Fruit fly (Drosophila melanogaster) whole organism, prepupa: ENCODE measurements around the gene CG15646.
A peak's percentile ranks its signal among the peaks of the same experiment; 100 is the strongest.

Experiments used
- Blimp-1 ChIP-seq: fragments of 200-800 bp; sonication (Bioruptor generic); optimal IDR thresholded peaks from 3 replicates; lab custom pipeline; 2017; ENCODE audit warnings: missing biosample characterization, missing genetic modification characterization, mild to moderate bottlenecking, moderate library complexity, missing genetic modification reagents
- CG10631 ChIP-seq: fragments of 200-800 bp; sonication (Bioruptor generic); optimal IDR thresholded peaks from 2 replicates; lab custom pipeline; 2016; ENCODE audit warnings: missing biosample characterization, missing genetic modification characterization
- CG11294 ChIP-seq: fragments of 200-800 bp; sonication (Bioruptor generic); IDR thresholded peaks from 2 replicates; pipeline ENCODE4 v1.3.6; 2022; ENCODE audit warnings: missing biosample characterization, missing genetic modification characterization
- CG11762 ChIP-seq: fragments of 200-800 bp; sonication (Bioruptor generic); optimal IDR thresholded peaks from 3 replicates; lab custom pipeline; 2016; ENCODE audit warnings: missing biosample characterization, missing genetic modification characterization; ENCODE audit not compliant: insufficient read depth
- CG11902 ChIP-seq: fragments of 200-800 bp; sonication (Bioruptor generic); optimal IDR thresholded peaks from 3 replicates; lab custom pipeline; 2016; ENCODE audit warnings: missing biosample characterization, missing genetic modification characterization
- CG15336 ChIP-seq: fragments of 200-800 bp; sonication (Bioruptor generic); IDR thresholded peaks from 2 replicates; pipeline ENCODE4 v1.3.6; 2022; ENCODE audit warnings: missing biosample characterization, missing genetic modification characterization
- CG1621 ChIP-seq: fragments of 200-800 bp; sonication (Bioruptor generic); optimal IDR thresholded peaks from 3 replicates; lab custom pipeline; 2018; ENCODE audit warnings: missing biosample characterization, mild to moderate bottlenecking, missing genetic modification characterization
- CG16779 ChIP-seq: fragments of 200-800 bp; sonication (Bioruptor generic); optimal IDR thresholded peaks from 3 replicates; lab custom pipeline; 2017; ENCODE audit warnings: missing biosample characterization, mild to moderate bottlenecking, missing genetic modification characterization
- CG3032 ChIP-seq: fragments of 200-800 bp; optimal IDR thresholded peaks from 2 replicates; lab custom pipeline; 2019; ENCODE audit warnings: missing biosample characterization, mild to moderate bottlenecking, missing genetic modification characterization, moderate library complexity
- CG32006 ChIP-seq: fragments of 200-800 bp; sonication (Bioruptor generic); optimal IDR thresholded peaks from 3 replicates; lab custom pipeline; 2017; ENCODE audit warnings: missing biosample characterization, mild to moderate bottlenecking, missing genetic modification characterization
- CG34406 ChIP-seq: fragments of 200-800 bp; sonication (Bioruptor generic); optimal IDR thresholded peaks from 3 replicates; lab custom pipeline; 2016; ENCODE audit warnings: missing biosample characterization, missing genetic modification characterization
- CG3919 ChIP-seq: fragments of 200-800 bp; sonication (Bioruptor generic); optimal IDR thresholded peaks from 3 replicates; lab custom pipeline; 2016; ENCODE audit warnings: missing biosample characterization, missing genetic modification characterization
- CG6163 ChIP-seq: fragments of 200-800 bp; sonication (Bioruptor generic); IDR thresholded peaks from 3 replicates; pipeline ENCODE4 v1.3.6; 2022; ENCODE audit warnings: missing biosample characterization, missing genetic modification characterization
- CG6276 ChIP-seq: fragments of 200-800 bp; sonication (Bioruptor generic); optimal IDR thresholded peaks from 2 replicates; lab custom pipeline; 2017; ENCODE audit warnings: missing biosample characterization, mild to moderate bottlenecking, missing genetic modification characterization
- CG6792 ChIP-seq: fragments of 200-800 bp; sonication (Bioruptor generic); optimal IDR thresholded peaks from 3 replicates; lab custom pipeline; 2016; ENCODE audit warnings: missing biosample characterization, missing genetic modification characterization
- CG6808 ChIP-seq: fragments of 200-800 bp; sonication (Bioruptor generic); optimal IDR thresholded peaks from 3 replicates; lab custom pipeline; 2017; ENCODE audit warnings: missing biosample characterization, missing genetic modification characterization, mild to moderate bottlenecking, moderate library complexity, missing genetic modification reagents
- CG6854 ChIP-seq: fragments of 200-800 bp; sonication (Bioruptor generic); optimal IDR thresholded peaks from 2 replicates; lab custom pipeline; 2017; ENCODE audit warnings: missing biosample characterization, mild to moderate bottlenecking, missing genetic modification characterization
- CG8119 ChIP-seq: fragments of 200-800 bp; sonication (Bioruptor generic); IDR thresholded peaks from 3 replicates; pipeline ENCODE4 v1.3.6; 2022; ENCODE audit warnings: missing biosample characterization, missing genetic modification characterization
- CG8319 ChIP-seq: fragments of 200-800 bp; sonication (Bioruptor generic); optimal IDR thresholded peaks from 3 replicates; lab custom pipeline; 2016; ENCODE audit warnings: missing biosample characterization, missing genetic modification characterization
- CG8632 ChIP-seq: fragments of 200-800 bp; sonication (Bioruptor generic); optimal IDR thresholded peaks from 3 replicates; lab custom pipeline; 2016; ENCODE audit warnings: missing biosample characterization, missing genetic modification characterization
- CG9139 ChIP-seq: fragments of 200-800 bp; sonication (Bioruptor generic); optimal IDR thresholded peaks from 3 replicates; lab custom pipeline; 2017; ENCODE audit warnings: missing biosample characterization, mild to moderate bottlenecking, missing genetic modification characterization
- Eip75B ChIP-seq: fragments of 200-800 bp; sonication (Bioruptor generic); optimal IDR thresholded peaks from 3 replicates; lab custom pipeline; 2016; ENCODE audit warnings: missing biosample characterization, missing genetic modification characterization
- Eip78C ChIP-seq: fragments of 200-800 bp; sonication (Bioruptor generic); peaks from one replicate; lab custom pipeline; 2016; ENCODE audit warnings: missing biosample characterization, missing genetic modification characterization
- Eip93F ChIP-seq: fragments of 200-800 bp; sonication (Bioruptor generic); optimal IDR thresholded peaks from 2 replicates; lab custom pipeline; 2016; ENCODE audit warnings: missing biosample characterization, mild to moderate bottlenecking, missing genetic modification characterization
- Ets21C ChIP-seq: fragments of 200-800 bp; sonication (Bioruptor generic); optimal IDR thresholded peaks from 3 replicates; lab custom pipeline; 2016; ENCODE audit warnings: missing biosample characterization, missing genetic modification characterization
- Gug ChIP-seq: fragments of 200-800 bp; sonication (Bioruptor generic); IDR thresholded peaks from 2 replicates; pipeline ENCODE4 v1.3.6; 2022; ENCODE audit warnings: missing biosample characterization, missing genetic modification characterization
- Hr38 ChIP-seq: sonication (Bioruptor generic); optimal IDR thresholded peaks from 2 replicates; lab custom pipeline; 2016; ENCODE audit warnings: missing biosample characterization, missing genetic modification characterization
- Hr39 ChIP-seq: fragments of 200-800 bp; sonication (Bioruptor generic); optimal IDR thresholded peaks from 2 replicates; lab custom pipeline; 2016; ENCODE audit warnings: missing biosample characterization, missing genetic modification characterization
- Hr4 ChIP-seq: fragments of 200-800 bp; sonication (Bioruptor generic); optimal IDR thresholded peaks from 3 replicates; lab custom pipeline; 2016; ENCODE audit warnings: missing biosample characterization, missing genetic modification characterization
- Lpt ChIP-seq: fragments of 200-800 bp; sonication (Bioruptor generic); optimal IDR thresholded peaks from 3 replicates; lab custom pipeline; 2016; ENCODE audit warnings: missing biosample characterization, missing genetic modification characterization
- Met ChIP-seq: fragments of 200-800 bp; sonication (Bioruptor generic); optimal IDR thresholded peaks from 3 replicates; lab custom pipeline; 2016; ENCODE audit warnings: missing biosample characterization, missing genetic modification characterization
- Smox ChIP-seq: fragments of 200-800 bp; sonication (Bioruptor generic); optimal IDR thresholded peaks from 3 replicates; lab custom pipeline; 2016; ENCODE audit warnings: missing biosample characterization, missing genetic modification characterization
- Sox102F ChIP-seq: fragments of 200-800 bp; sonication (Bioruptor generic); optimal IDR thresholded peaks from 2 replicates; lab custom pipeline; 2016; ENCODE audit warnings: missing biosample characterization, mild to moderate bottlenecking, missing genetic modification characterization
- Sox14 ChIP-seq: fragments of 200-800 bp; sonication (Bioruptor generic); optimal IDR thresholded peaks from 3 replicates; lab custom pipeline; 2016; ENCODE audit warnings: missing biosample characterization, missing genetic modification characterization
- Sox15 ChIP-seq: fragments of 200-800 bp; sonication (Bioruptor generic); optimal IDR thresholded peaks from 3 replicates; lab custom pipeline; 2016; ENCODE audit warnings: missing biosample characterization, missing genetic modification characterization
- achi ChIP-seq: fragments of 200-800 bp; sonication (Bioruptor generic); optimal IDR thresholded peaks from 3 replicates; lab custom pipeline; 2016; ENCODE audit warnings: missing biosample characterization, missing genetic modification characterization
- acj6 ChIP-seq: fragments of 200-800 bp; sonication (Bioruptor generic); optimal IDR thresholded peaks from 3 replicates; lab custom pipeline; 2016; ENCODE audit warnings: missing biosample characterization, missing genetic modification characterization
- cyc ChIP-seq: fragments of 200-800 bp; sonication (Bioruptor generic); optimal IDR thresholded peaks from 3 replicates; lab custom pipeline; 2016; ENCODE audit warnings: missing biosample characterization, missing genetic modification characterization
- dac ChIP-seq: fragments of 200-800 bp; sonication (Bioruptor generic); optimal IDR thresholded peaks from 2 replicates; lab custom pipeline; 2017; ENCODE audit warnings: missing biosample characterization, mild to moderate bottlenecking, missing genetic modification characterization
- esn ChIP-seq: fragments of 200-800 bp; sonication (Bioruptor generic); optimal IDR thresholded peaks from 2 replicates; lab custom pipeline; 2016; ENCODE audit warnings: missing biosample characterization, mild to moderate bottlenecking, missing genetic modification characterization, moderate library complexity
- fd59A ChIP-seq: fragments of 200-800 bp; sonication (Bioruptor generic); optimal IDR thresholded peaks from 2 replicates; lab custom pipeline; 2017; ENCODE audit warnings: missing biosample characterization, mild to moderate bottlenecking, missing genetic modification characterization, missing genetic modification reagents
- fd85E ChIP-seq: fragments of 200-800 bp; sonication (Bioruptor generic); optimal IDR thresholded peaks from 3 replicates; lab custom pipeline; 2016; ENCODE audit warnings: missing biosample characterization, missing genetic modification characterization
- fkh ChIP-seq: fragments of 200-800 bp; sonication (Bioruptor generic); optimal IDR thresholded peaks from 3 replicates; lab custom pipeline; 2017; ENCODE audit warnings: missing biosample characterization, mild to moderate bottlenecking, missing genetic modification characterization, moderate library complexity
- lz ChIP-seq: fragments of 200-800 bp; sonication (Bioruptor generic); optimal IDR thresholded peaks from 3 replicates; lab custom pipeline; 2016; ENCODE audit warnings: missing biosample characterization, missing genetic modification characterization
- net ChIP-seq: fragments of 200-800 bp; sonication (Bioruptor generic); optimal IDR thresholded peaks from 3 replicates; lab custom pipeline; 2016; ENCODE audit warnings: missing biosample characterization, missing genetic modification characterization
- pdm3 ChIP-seq: fragments of 200-800 bp; sonication (Bioruptor generic); optimal IDR thresholded peaks from 3 replicates; lab custom pipeline; 2016; ENCODE audit warnings: missing biosample characterization, missing genetic modification characterization
- salr ChIP-seq, 2 experiments: fragments of 200-800 bp; sonication (Bioruptor generic); optimal IDR thresholded peaks; 3 replicates each; lab custom pipeline; 2016 to 2018; ENCODE audit warnings: missing biosample characterization in 2 of 2, missing genetic modification characterization in 2 of 2, mild to moderate bottlenecking in 1 of 2
- spab ChIP-seq: fragments of 200-800 bp; sonication (Bioruptor generic); optimal IDR thresholded peaks from 2 replicates; lab custom pipeline; 2017; ENCODE audit warnings: missing biosample characterization, mild to moderate bottlenecking, missing genetic modification characterization, missing genetic modification reagents
- ss ChIP-seq, 2 experiments: fragments of 200-800 bp; sonication (Bioruptor generic); optimal IDR thresholded peaks; 2 replicates in 1 of 2; 3 replicates in 1 of 2; lab custom pipeline; 2017 to 2018; ENCODE audit warnings: mild to moderate bottlenecking in 2 of 2, missing biosample characterization in 2 of 2, missing genetic modification characterization in 2 of 2, moderate library complexity in 1 of 2
- svp ChIP-seq: fragments of 200-800 bp; sonication (Bioruptor generic); peaks from one replicate; lab custom pipeline; 2016; ENCODE audit warnings: missing biosample characterization, missing genetic modification characterization
- topi ChIP-seq: fragments of 200-800 bp; sonication (Bioruptor generic); optimal IDR thresholded peaks from 3 replicates; lab custom pipeline; 2016; ENCODE audit warnings: missing biosample characterization, missing genetic modification characterization
- vri ChIP-seq: fragments of 200-800 bp; sonication (Bioruptor generic); optimal IDR thresholded peaks from 3 replicates; lab custom pipeline; 2016; ENCODE audit warnings: missing biosample characterization, mild to moderate bottlenecking, missing genetic modification characterization

The CG15646 gene

DNA sequence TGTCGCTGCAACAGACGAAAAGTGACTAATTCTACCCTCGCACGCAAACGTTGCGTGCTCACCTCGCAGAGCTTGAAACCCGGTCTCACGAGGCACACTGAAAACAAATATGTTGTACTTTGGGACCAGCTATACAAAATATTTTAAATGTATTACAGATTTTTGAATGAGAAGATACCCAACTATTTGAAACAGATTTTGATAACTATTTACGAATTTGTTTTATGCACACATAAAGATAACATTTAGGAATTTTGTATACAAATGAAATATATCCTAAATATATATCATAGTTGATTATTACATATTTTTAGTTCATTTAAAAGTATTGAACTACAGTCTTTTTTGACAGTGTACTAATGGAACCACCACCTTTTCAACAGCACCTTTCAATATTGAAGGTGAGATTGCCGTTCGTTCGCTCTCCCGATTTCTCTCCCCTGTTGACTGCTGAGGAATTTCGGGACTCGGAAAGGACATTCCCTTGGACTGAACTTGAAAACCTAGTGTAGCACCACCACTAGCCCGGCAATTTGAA, at the start of gene CG15646:
Gene CG15646, minus strand, starts transcription at position 4 of the 538 bp plus-strand sequence.
- TF ChIP-seq CG3032 (tag; lab: Kevin White, UChicago) (peak; percentile 83), Sox14 (GFP tag; lab: Kevin White, UChicago) (peak; percentile 43), CG3919 (GFP tag; lab: Kevin White, UChicago) (peak; percentile 80), Gug (0 out of 2 replicates have a peak, but pooled peaks have one; percentile 23), Smox (GFP tag; lab: Kevin White, UChicago) (peak; percentile 72), salr (GFP tag; optimal IDR thresholded peaks at IDR 0.05; lab: Kevin White, UChicago) (peak in 1 of 2 experiments; percentile 67), achi (peak; percentile 74), CG6854 (GFP tag; lab: Kevin White, UChicago) (peak; percentile 59), fd85E (GFP tag; lab: Kevin White, UChicago) (no peak), CG8319 (GFP tag; lab: Kevin White, UChicago) (peak; percentile 61), Hr38 (GFP tag; lab: Kevin White, UChicago) (no peak), Hr4 (GFP tag; lab: Kevin White, UChicago) (peak; percentile 48), CG6276 (GFP tag; lab: Kevin White, UChicago) (peak; percentile 39), Ets21C (GFP tag; lab: Kevin White, UChicago) (peak; percentile 26), CG10631 (peak; percentile 69), Hr39 (peak; percentile 43), fkh (GFP tag; lab: Kevin White, UChicago) (no peak), CG11294 (no peak), topi (GFP tag; lab: Kevin White, UChicago) (peak; percentile 75), CG8632 (GFP tag; lab: Kevin White, UChicago) (peak; percentile 75), lz (peak; percentile 64), Eip75B (GFP tag; lab: Kevin White, UChicago) (peak; percentile 64), Sox102F (GFP tag; lab: Kevin White, UChicago) (peak; percentile 49), CG1621 (tag; lab: Kevin White, UChicago) (peak; percentile 50), CG11762 (GFP tag; lab: Kevin White, UChicago) (peak; percentile 60), Eip78C (peak; percentile 92), acj6 (GFP tag; lab: Kevin White, UChicago) (peak; percentile 71), CG16779 (tag; lab: Kevin White, UChicago) (peak; percentile 56), svp (GFP tag; lab: Kevin White, UChicago) (peak; percentile 89), CG15336 (peak; percentile 70), Met (GFP tag; lab: Kevin White, UChicago) (peak; percentile 76), CG9139 (GFP tag; lab: Kevin White, UChicago) (peak; percentile 66), net (GFP tag; lab: Kevin White, UChicago) (peak; percentile 68), Blimp-1 (GFP tag; lab: Kevin White, UChicago) (peak; percentile 55), Eip93F (no peak), fd59A (peak; percentile 60), pdm3 (peak; percentile 57), CG11902 (GFP tag; lab: Kevin White, UChicago) (peak; percentile 53), Sox15 (peak; percentile 56), CG6808 (GFP tag; lab: Kevin White, UChicago) (peak; percentile 80), CG32006 (GFP tag; lab: Kevin White, UChicago) (peak; percentile 70), cyc (peak; percentile 60), CG6163 (GFP tag; lab: Robert Waterston, UW) (peak; percentile 65; the same call in 2 of the 3 replicates), Lpt (GFP tag; lab: Kevin White, UChicago) (peak; percentile 55), esn (GFP tag; lab: Kevin White, UChicago) (peak; percentile 80), CG8119 (peak; percentile 73), CG34406 (GFP tag; lab: Kevin White, UChicago) (peak; percentile 81), ss (GFP tag; optimal IDR thresholded peaks at IDR 0.05; lab: Kevin White, UChicago) (peak; percentile 82 to 88), vri (GFP tag; lab: Kevin White, UChicago) (peak; percentile 32), spab (peak; percentile 67), dac (GFP tag; lab: Kevin White, UChicago) (no peak), CG6792 (GFP tag; lab: Kevin White, UChicago) (peak; percentile 76)
